Worm (Caenorhabditis elegans) whole organism, mixed stage, embryonic: Measurements from ENCODE around the gene C45B11.2.

ENCODE experiments used
- elt-3 ChIP-seq: fragments of 150-350 bp; optimal IDR thresholded peaks from 2 replicates; lab custom pipeline; 2014; ENCODE audit warnings: missing biosample characterization, missing genetic modification characterization
- lin-13 ChIP-seq: fragments of 150-350 bp; optimal IDR thresholded peaks from 2 replicates; lab custom pipeline; 2014; ENCODE audit warnings: missing biosample characterization, missing genetic modification characterization
- lin-32 ChIP-seq: fragments of 200-800 bp; sonication (Bioruptor generic); optimal IDR thresholded peaks from 2 replicates; lab custom pipeline; 2018; ENCODE audit warnings: mild to moderate bottlenecking, missing genetic modification characterization, missing compliant biosample characterization
- mep-1 ChIP-seq: fragments of 150-350 bp; optimal IDR thresholded peaks from 2 replicates; lab custom pipeline; 2017; ENCODE audit warnings: missing biosample characterization, missing genetic modification reagents, missing genetic modification characterization, inconsistent platforms
- nhr-237 ChIP-seq: fragments of 150-350 bp; optimal IDR thresholded peaks from 2 replicates; lab custom pipeline; 2014; ENCODE audit warnings: missing biosample characterization, missing genetic modification characterization
- nhr-28 ChIP-seq: fragments of 150-350 bp; optimal IDR thresholded peaks from 2 replicates; lab custom pipeline; 2014; ENCODE audit warnings: missing biosample characterization, missing genetic modification characterization
- snpc-4 ChIP-seq: fragments of 150-350 bp; optimal IDR thresholded peaks from 2 replicates; lab custom pipeline; 2014; ENCODE audit warnings: missing biosample characterization, missing genetic modification characterization
- unc-39 ChIP-seq: fragments of 150-350 bp; optimal IDR thresholded peaks from 2 replicates; lab custom pipeline; 2014; ENCODE audit warnings: missing biosample characterization, missing genetic modification characterization
- unc-62 ChIP-seq: fragments of 150-350 bp; optimal IDR thresholded peaks from 2 replicates; lab custom pipeline; 2014; ENCODE audit warnings: missing biosample characterization, missing genetic modification reagents, missing genetic modification characterization

- no peak for TF ChIP-seq unc-62
- no peak for TF ChIP-seq elt-3 (tag; lab: Kevin White, UChicago)
- no peak for TF ChIP-seq snpc-4 (tag; lab: Kevin White, UChicago)
- no peak for TF ChIP-seq nhr-28 (tag; lab: Kevin White, UChicago)
- TF ChIP-seq lin-13 (tag; lab: Kevin White, UChicago) = peak; percentile 67
- TF ChIP-seq mep-1 (tag; lab: Kevin White, UChicago) = peak; percentile 79
- TF ChIP-seq nhr-237 (tag; lab: Kevin White, UChicago) = peak; percentile 19
- no peak for TF ChIP-seq lin-32 (GFP tag; lab: Kevin White, UChicago)
- no peak for TF ChIP-seq unc-39
Measured at ce11 chrV:11078104-11078724, 35.7 kb downstream of the C45B11.2 start, which contains the start of gene act-2.
